Worm (Caenorhabditis elegans): ENCODE results near the gene pqn-74.

- TF ChIP-seq tra-4 (tag; optimal IDR thresholded peaks at IDR 0.05) (no peak), B0310.2 (tag; optimal IDR thresholded peaks at IDR 0.05) (no peak), ama-1 (optimal IDR thresholded peaks at IDR 0.05) (no peak), hmbx-1 (tag; optimal IDR thresholded peaks at IDR 0.05) (no peak), ets-7 (tag; optimal IDR thresholded peaks at IDR 0.05) (no peak), F13C5.2 (tag; optimal IDR thresholded peaks at IDR 0.05) (no peak), ceh-13 (GFP tag; optimal IDR thresholded peaks at IDR 0.05) (no peak), hnd-1 (tag; optimal IDR thresholded peaks at IDR 0.05) (no peak), scrt-1 (GFP tag; IDR thresholded peaks at IDR 0.05) (no peak), sea-1 (GFP tag; conservative IDR thresholded peaks at IDR 0.05) (no peak), aly-1 (tag; optimal IDR thresholded peaks at IDR 0.05) (no peak), tbx-37 (GFP tag; conservative IDR thresholded peaks at IDR 0.05) (no peak), ceh-36 (tag; optimal IDR thresholded peaks at IDR 0.05) (no peak), hmg-4 (GFP tag; optimal IDR thresholded peaks at IDR 0.05) (no peak)
Observed at ce11 chrIV:13330547-13330946, 659 bp downstream of the pqn-74 start.

Measured in whole organism, early embryonic.